Fruit fly (Drosophila melanogaster): ENCODE data around the gene Septin1.

Gene Septin1

DNA sequence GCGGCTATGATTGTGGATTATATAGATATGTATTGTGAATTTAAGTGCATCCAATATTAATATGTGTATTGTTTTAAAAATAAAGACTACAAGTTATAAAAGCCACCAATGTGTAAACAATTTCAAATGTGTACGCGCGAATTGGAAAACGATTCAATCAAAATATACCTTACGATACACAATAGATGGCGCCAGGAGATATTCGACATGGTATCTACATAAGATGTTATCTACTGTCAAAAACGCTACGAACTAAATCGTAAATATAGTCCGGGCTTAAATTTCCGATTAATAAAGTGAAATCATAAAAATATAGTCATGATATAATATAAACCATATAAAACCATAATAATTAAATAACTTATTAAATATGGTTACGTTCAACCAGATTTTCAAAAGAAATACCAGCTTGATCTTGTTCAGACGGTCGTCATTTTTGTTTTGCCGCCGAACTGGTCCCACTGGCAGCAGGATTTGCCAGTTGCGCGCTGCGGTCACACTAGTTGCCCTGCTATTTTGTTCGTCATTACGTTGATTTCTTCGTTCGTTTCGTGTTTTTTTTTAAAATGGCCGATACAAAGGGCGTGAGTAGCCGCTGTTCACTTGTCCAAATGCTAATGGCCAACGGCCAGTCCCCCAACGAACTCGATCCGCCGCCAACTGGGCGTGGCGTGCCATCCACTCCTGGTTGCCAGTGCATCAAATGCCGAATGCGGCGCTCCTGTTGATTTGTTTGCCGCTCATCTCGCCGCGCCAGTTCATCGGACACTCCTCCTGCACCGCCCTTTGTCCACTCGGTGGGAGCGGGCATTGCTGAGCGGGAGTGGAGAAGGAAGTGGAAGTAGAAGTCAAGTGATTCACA, at the start of gene Septin1:
Gene Septin1, plus strand, starts transcription at position 477 of the 862 bp plus-strand sequence.
- TF ChIP-seq insv (optimal IDR thresholded peaks at IDR 0.05) (no peak), Myc (optimal IDR thresholded peaks at IDR 0.05) (no peak), ttk (optimal IDR thresholded peaks at IDR 0.05) (no peak), Sin3A (optimal IDR thresholded peaks at IDR 0.05) (no peak), h (optimal IDR thresholded peaks at IDR 0.05) (no peak), psq (optimal IDR thresholded peaks at IDR 0.05) (no peak)

DNA sequence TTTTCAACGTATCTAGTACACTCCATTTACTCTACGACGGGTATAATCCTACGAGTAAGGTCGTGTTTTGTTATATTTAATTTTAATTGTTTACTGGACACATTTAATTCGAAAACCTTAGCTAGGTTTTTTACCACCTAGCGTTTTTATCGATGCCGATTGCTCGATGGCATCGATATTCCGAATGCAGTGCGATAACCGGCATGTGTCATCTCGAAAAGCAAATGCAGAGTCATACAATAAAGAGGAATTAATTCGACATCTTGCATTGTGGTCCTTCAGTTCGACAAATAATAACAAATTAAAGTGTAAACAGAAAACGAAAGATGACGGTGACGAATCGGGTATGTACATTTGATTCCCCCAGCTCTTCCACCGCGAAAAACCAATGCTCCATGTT, 42.2 kb upstream of the Septin1 start, which contains the start of gene Rpt6:
Gene Rpt6, plus strand, starts transcription at position 201 of the 400 bp plus-strand sequence.
- TF ChIP-seq Myc (optimal IDR thresholded peaks at IDR 0.05), result no peak
- TF ChIP-seq h (optimal IDR thresholded peaks at IDR 0.05), result no peak
- no peak for TF ChIP-seq insv (optimal IDR thresholded peaks at IDR 0.05)
- no peak for TF ChIP-seq Sin3A (optimal IDR thresholded peaks at IDR 0.05)
- no peak for TF ChIP-seq psq (optimal IDR thresholded peaks at IDR 0.05)
- no peak for TF ChIP-seq ttk (optimal IDR thresholded peaks at IDR 0.05)

DNA sequence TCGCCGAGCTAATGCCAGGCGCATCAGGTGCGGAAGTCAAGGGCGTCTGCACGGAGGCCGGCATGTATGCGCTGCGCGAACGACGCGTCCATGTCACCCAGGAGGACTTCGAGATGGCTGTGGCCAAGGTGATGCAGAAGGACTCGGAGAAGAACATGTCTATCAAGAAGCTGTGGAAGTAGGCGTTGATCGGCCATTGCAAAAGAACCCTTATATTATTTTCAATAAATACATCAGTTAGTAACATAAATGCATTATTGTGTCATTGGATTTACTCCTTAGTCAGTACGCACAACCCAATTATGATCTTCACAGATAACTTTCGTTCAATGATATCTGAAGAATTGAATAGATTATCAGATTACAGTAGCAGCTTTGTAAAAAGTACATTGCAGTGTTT, 40.7 kb upstream of the Septin1 start, which contains the start of gene CG1801:
Gene CG1801, minus strand, starts transcription at position 101 of the 400 bp plus-strand sequence.
- TF ChIP-seq psq (optimal IDR thresholded peaks at IDR 0.05) (no peak), insv (optimal IDR thresholded peaks at IDR 0.05) (no peak), Myc (optimal IDR thresholded peaks at IDR 0.05) (no peak), ttk (optimal IDR thresholded peaks at IDR 0.05) (no peak), Sin3A (optimal IDR thresholded peaks at IDR 0.05) (no peak), h (optimal IDR thresholded peaks at IDR 0.05) (no peak)

DNA sequence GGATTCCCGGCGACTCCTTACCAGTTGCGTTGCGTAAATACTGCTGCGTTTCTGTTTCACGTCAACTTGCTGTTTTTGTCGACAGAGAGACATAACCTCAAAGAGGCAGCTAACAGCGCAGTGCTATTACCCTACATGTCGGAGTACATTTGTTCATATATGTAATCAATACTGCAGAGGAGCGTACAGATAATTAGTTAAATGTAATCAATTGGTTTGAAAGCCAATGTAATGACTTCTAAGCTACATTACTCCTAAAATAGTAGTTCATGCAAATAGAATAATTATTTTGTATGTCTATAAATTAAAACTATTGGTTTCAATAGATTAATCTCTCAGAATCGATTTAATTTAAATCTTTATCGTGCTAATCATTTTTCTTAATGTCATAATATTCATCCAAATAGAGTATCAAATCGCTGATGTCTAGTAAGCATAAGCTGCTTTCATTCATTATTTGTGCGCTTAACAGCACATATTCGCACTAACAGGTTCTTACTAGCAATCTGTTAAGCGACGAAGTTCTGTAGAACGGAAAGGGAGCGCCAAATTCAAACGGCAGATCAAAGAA, 38.8 kb upstream of the Septin1 start, which contains the start of the genes SLIRP1 and anox:
Gene SLIRP1, minus strand, starts transcription at position 95 of the 571 bp plus-strand sequence.
Gene anox, minus strand, starts transcription at position 95 of the 571 bp plus-strand sequence.
- TF ChIP-seq insv (optimal IDR thresholded peaks at IDR 0.05), result no peak
- TF ChIP-seq h (optimal IDR thresholded peaks at IDR 0.05), result no peak
- TF ChIP-seq Sin3A (optimal IDR thresholded peaks at IDR 0.05), result no peak
- TF ChIP-seq psq (optimal IDR thresholded peaks at IDR 0.05), result no peak
- no peak for TF ChIP-seq Myc (optimal IDR thresholded peaks at IDR 0.05)
- TF ChIP-seq ttk (optimal IDR thresholded peaks at IDR 0.05), result no peak

DNA sequence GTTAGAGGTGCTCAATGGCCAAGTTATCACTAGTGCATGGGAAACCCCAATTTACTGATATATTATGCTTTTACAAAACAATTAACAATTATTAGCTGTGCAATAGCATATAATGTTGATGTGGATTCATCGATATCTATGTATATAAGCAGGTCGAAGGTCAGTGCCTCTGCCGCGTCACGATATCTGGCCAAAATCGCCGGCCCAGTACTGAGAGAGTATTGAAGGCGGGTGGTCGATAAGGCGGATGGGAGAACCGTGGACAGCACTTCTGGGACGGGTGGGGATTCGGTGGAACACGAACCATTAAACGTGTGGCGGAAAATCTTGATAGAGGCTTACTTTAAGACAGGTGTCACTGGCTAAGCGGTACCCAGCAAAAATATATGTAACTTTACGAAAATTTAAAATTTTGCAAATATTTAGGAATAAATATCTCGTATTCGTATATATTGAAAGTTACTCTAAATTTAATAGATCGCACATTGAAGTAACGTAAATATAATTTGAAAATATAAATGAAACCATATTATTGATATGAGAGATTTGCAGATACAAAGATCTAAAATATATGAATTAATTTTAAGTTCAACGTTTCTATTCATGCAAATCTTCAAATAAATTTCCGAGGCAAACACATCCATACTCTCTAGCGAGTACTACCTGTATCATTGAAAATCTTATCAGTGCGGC, 35.7 kb upstream of the Septin1 start:
- TF ChIP-seq Sin3A (optimal IDR thresholded peaks at IDR 0.05) (no peak), Myc (optimal IDR thresholded peaks at IDR 0.05) (no peak), insv (optimal IDR thresholded peaks at IDR 0.05) (no peak), psq (optimal IDR thresholded peaks at IDR 0.05) (no peak), ttk (optimal IDR thresholded peaks at IDR 0.05) (no peak), h (optimal IDR thresholded peaks at IDR 0.05) (no peak)

DNA sequence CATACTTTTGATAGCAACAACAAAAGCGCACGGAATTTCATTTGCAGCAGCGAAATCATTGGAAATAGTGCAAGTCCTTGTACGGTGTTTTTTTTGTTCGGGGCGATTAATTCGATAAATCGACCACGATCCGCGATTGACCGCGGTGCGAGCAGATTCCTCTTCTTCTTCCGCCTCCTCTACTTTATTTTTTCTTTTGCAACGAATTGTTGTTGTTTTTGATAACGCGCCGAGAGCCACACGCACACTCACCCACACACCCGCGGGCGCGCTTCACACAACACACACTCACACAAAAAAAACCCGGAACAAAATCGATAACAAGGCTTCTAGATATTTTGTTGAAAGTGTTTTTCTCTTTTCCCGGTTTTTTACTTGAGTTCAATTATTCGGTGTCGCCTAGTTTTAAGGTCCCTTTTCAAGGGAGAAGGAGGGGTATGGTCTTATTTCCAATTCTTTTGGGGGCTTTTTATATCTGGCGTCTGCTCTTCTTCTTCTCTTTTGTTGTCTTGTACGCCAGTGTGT, 34.9 kb upstream of the Septin1 start:
- no peak for TF ChIP-seq ttk (optimal IDR thresholded peaks at IDR 0.05)

dm6 chrX:21323933-21324688, 34.0 kb upstream of the Septin1 start, which contains the start of the genes Dd and CG1486:
TSS of gene Dd (minus strand) at chrX:21324009.
TSS of gene CG1486 (plus strand) at chrX:21324046.
- TF ChIP-seq ttk (optimal IDR thresholded peaks at IDR 0.05) (no peak), Sin3A (optimal IDR thresholded peaks at IDR 0.05) (peak; percentile 13)

DNA sequence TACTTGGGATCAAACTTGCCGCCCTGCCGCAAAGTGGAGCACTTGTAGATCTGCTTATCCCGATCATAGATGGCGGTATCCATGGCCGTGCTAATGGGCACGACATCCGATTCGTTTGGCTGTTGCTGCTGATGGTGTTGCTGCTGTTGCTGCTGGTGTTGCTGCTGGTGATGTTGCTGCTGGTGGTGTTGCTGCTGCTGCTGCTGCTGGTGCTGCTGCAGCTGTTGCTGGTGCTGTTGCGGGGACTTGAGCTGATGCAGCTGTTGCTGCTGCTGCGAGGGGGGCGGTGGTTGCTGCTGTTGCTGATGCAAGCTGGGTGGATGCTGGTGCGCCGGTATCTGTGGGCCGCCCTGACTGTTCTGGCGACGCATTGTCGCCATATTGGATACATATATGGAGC, 25.0 kb upstream of the Septin1 start:
- TF ChIP-seq Myc (optimal IDR thresholded peaks at IDR 0.05) (no peak), h (optimal IDR thresholded peaks at IDR 0.05) (no peak)

DNA sequence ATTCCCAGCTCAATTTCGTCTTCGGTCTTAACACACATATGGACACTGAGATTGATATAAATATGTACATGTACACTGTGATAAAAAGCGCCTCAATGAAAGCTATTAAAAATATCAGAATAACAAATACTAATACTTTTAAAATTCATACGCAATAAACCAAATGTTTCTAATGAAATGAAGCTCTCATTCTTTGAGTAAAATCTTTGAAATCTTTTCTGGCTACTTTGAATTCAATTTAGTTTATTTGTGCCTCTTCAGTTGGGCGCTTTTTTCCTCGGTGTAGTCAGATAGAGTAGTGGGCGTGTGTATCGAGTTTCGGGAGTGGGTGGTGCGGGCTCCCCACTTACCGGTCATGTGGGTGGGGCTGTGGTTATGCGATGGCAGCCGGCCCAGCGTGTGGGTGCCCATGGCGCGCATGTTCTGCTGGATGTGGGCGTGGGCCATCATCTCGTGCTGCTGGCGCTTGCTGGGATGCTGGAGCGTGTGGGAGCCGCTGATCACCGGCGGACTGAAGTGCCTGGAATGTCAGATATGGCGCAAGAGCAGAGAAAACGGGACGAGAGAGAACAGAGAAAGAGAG, 23.5 kb upstream of the Septin1 start:
- TF ChIP-seq psq (optimal IDR thresholded peaks at IDR 0.05), result no peak

dm6 chrX:21337057-21337456, 21.0 kb upstream of the Septin1 start:
- TF ChIP-seq insv (optimal IDR thresholded peaks at IDR 0.05) (no peak), ttk (optimal IDR thresholded peaks at IDR 0.05) (no peak), psq (optimal IDR thresholded peaks at IDR 0.05) (no peak), Myc (optimal IDR thresholded peaks at IDR 0.05) (no peak), h (optimal IDR thresholded peaks at IDR 0.05) (no peak), Sin3A (optimal IDR thresholded peaks at IDR 0.05) (no peak)

- TF ChIP-seq h (optimal IDR thresholded peaks at IDR 0.05) (no peak), ttk (optimal IDR thresholded peaks at IDR 0.05) (no peak), psq (optimal IDR thresholded peaks at IDR 0.05) (no peak), Sin3A (optimal IDR thresholded peaks at IDR 0.05) (no peak), Myc (optimal IDR thresholded peaks at IDR 0.05) (no peak), insv (optimal IDR thresholded peaks at IDR 0.05) (no peak)
Measured at dm6 chrX:21338153-21338552, 19.9 kb upstream of the Septin1 start.

Data from Kc167 (cell line).